Fruit fly (Drosophila melanogaster) whole organism, embryonic: Measurements from ENCODE around the gene cv-c.
A peak's percentile ranks its signal among the peaks of the same experiment; 100 is the strongest.

Experiments
- Awh ChIP-seq: fragments of 200-800 bp; sonication (Bioruptor generic); IDR thresholded peaks from 2 replicates; pipeline ENCODE4, ENCODE4 v1.3.6; 2022; ENCODE audit warnings: missing biosample characterization, missing genetic modification characterization
- B-H2 ChIP-seq: fragments of 200-800 bp; sonication (Bioruptor generic); optimal IDR thresholded peaks from 2 replicates; lab custom pipeline; 2018; ENCODE audit warnings: missing biosample characterization, mild to moderate bottlenecking, missing genetic modification characterization
- Bgb ChIP-seq: fragments of 200-800 bp; sonication (Bioruptor generic); IDR thresholded peaks from 2 replicates; pipeline ENCODE4 v1.3.6; 2022; ENCODE audit warnings: missing biosample characterization, missing genetic modification characterization; ENCODE audit not compliant: partially characterized antibody
- CG10565 ChIP-seq: fragments of 200-800 bp; sonication (Bioruptor generic); optimal IDR thresholded peaks from 3 replicates; lab custom pipeline; 2016; ENCODE audit warnings: missing biosample characterization, mild to moderate bottlenecking, missing genetic modification characterization
- CG11093 ChIP-seq: fragments of 200-800 bp; sonication (Bioruptor generic); IDR thresholded peaks from 3 replicates; pipeline ENCODE4 v1.3.6; 2022; ENCODE audit warnings: missing biosample characterization, missing genetic modification characterization
- CG11723 ChIP-seq: fragments of 200-800 bp; sonication (Bioruptor generic); optimal IDR thresholded peaks from 2 replicates; lab custom pipeline; 2017; ENCODE audit warnings: missing biosample characterization, mild to moderate bottlenecking, missing genetic modification characterization
- CG14050 ChIP-seq: fragments of 200-800 bp; sonication (Bioruptor generic); IDR thresholded peaks from 3 replicates; pipeline ENCODE4 v1.3.6; 2022; ENCODE audit warnings: missing biosample characterization, missing genetic modification characterization
- CG14710 ChIP-seq: fragments of 200-800 bp; sonication (Bioruptor generic); optimal IDR thresholded peaks from 3 replicates; lab custom pipeline; 2019; ENCODE audit warnings: missing biosample characterization, mild to moderate bottlenecking, missing genetic modification characterization, moderate library complexity
- CG15601 ChIP-seq: fragments of 200-800 bp; sonication (Bioruptor generic); optimal IDR thresholded peaks from 3 replicates; lab custom pipeline; 2019; ENCODE audit warnings: missing biosample characterization, mild to moderate bottlenecking, missing genetic modification characterization, moderate library complexity
- CG1647 ChIP-seq: fragments of 200-800 bp; sonication (Bioruptor generic); optimal IDR thresholded peaks from 3 replicates; lab custom pipeline; 2016; ENCODE audit warnings: missing biosample characterization, missing genetic modification characterization
- CG18599 ChIP-seq: fragments of 200-800 bp; sonication (Bioruptor generic); optimal IDR thresholded peaks from 3 replicates; lab custom pipeline; 2017; ENCODE audit warnings: missing biosample characterization, missing genetic modification characterization, mild to moderate bottlenecking, moderate library complexity, missing genetic modification reagents
- CG2120 ChIP-seq: fragments of 200-800 bp; sonication (Bioruptor generic); optimal IDR thresholded peaks from 3 replicates; lab custom pipeline; 2016; ENCODE audit warnings: missing biosample characterization, missing genetic modification characterization
- CG31365 ChIP-seq: fragments of 200-800 bp; sonication (Bioruptor generic); optimal IDR thresholded peaks from 2 replicates; lab custom pipeline; 2018; ENCODE audit warnings: missing biosample characterization, mild to moderate bottlenecking, missing genetic modification characterization
- CG32532 ChIP-seq: fragments of 200-800 bp; sonication (Bioruptor generic); IDR thresholded peaks from 2 replicates; pipeline ENCODE4 v1.3.6; 2022; ENCODE audit warnings: missing biosample characterization, missing genetic modification characterization
- CG33557 ChIP-seq: fragments of 200-800 bp; sonication (Bioruptor generic); optimal IDR thresholded peaks from 2 replicates; lab custom pipeline; 2019; ENCODE audit warnings: missing biosample characterization, mild to moderate bottlenecking, missing genetic modification characterization, moderate library complexity
- CG4328 ChIP-seq: fragments of 200-800 bp; sonication (Bioruptor generic); optimal IDR thresholded peaks from 3 replicates; lab custom pipeline; 2017; ENCODE audit warnings: missing biosample characterization, missing genetic modification reagents, missing genetic modification characterization
- CG5245 ChIP-seq: fragments of 200-800 bp; sonication (Bioruptor generic); optimal IDR thresholded peaks from 3 replicates; lab custom pipeline; 2016; ENCODE audit warnings: missing biosample characterization, missing genetic modification characterization
- CG8388 ChIP-seq: fragments of 200-800 bp; sonication (Bioruptor generic); optimal IDR thresholded peaks from 2 replicates; lab custom pipeline; 2019; ENCODE audit warnings: missing biosample characterization, mild to moderate bottlenecking, missing genetic modification characterization, moderate library complexity
- CG8765 ChIP-seq: fragments of 200-800 bp; sonication (Bioruptor generic); IDR thresholded peaks from 2 replicates; pipeline ENCODE4 v1.3.6; 2022; ENCODE audit warnings: missing biosample characterization, missing genetic modification characterization
- CG9609 ChIP-seq: fragments of 200-800 bp; sonication (Bioruptor generic); optimal IDR thresholded peaks from 3 replicates; lab custom pipeline; 2016; ENCODE audit warnings: missing biosample characterization, missing genetic modification characterization
- D19B ChIP-seq: fragments of 200-800 bp; sonication (Bioruptor generic); optimal IDR thresholded peaks from 2 replicates; lab custom pipeline; 2017; ENCODE audit warnings: missing biosample characterization, mild to moderate bottlenecking, missing genetic modification characterization
- Eip74EF ChIP-seq, 2 experiments: fragments of 200-800 bp in 1 of 2; fragments of >200 bp in 1 of 2; sonication (Bioruptor generic) in 1 of 2; optimal IDR thresholded peaks; 2 replicates each; lab custom pipeline; 2017 to 2019; ENCODE audit warnings: missing biosample characterization in 2 of 2, missing genetic modification characterization in 2 of 2, mild to moderate bottlenecking in 1 of 2, moderate library complexity in 1 of 2
- H2.0 ChIP-seq: fragments of 200-800 bp; sonication (Bioruptor generic); IDR thresholded peaks from 2 replicates; pipeline ENCODE4 v1.3.6; 2022; ENCODE audit warnings: missing biosample characterization, missing genetic modification characterization
- HLH3B ChIP-seq: fragments of 200-800 bp; sonication (Bioruptor generic); IDR thresholded peaks from 2 replicates; pipeline ENCODE4 v1.3.6; 2022; ENCODE audit warnings: missing biosample characterization, missing genetic modification characterization
- Mad ChIP-seq: fragments of 200-800 bp; sonication (Bioruptor generic); optimal IDR thresholded peaks from 2 replicates; lab custom pipeline; 2016; ENCODE audit warnings: missing biosample characterization, missing genetic modification characterization
- Med ChIP-seq: fragments of 200-800 bp; sonication (Bioruptor generic); peaks from one replicate; lab custom pipeline; 2016; ENCODE audit warnings: missing biosample characterization, missing genetic modification characterization, mild to moderate bottlenecking, inconsistent platforms, moderate library complexity
- Meics ChIP-seq: fragments of 200-800 bp; sonication (Bioruptor generic); optimal IDR thresholded peaks from 2 replicates; lab custom pipeline; 2017; ENCODE audit warnings: missing biosample characterization, mild to moderate bottlenecking, missing genetic modification characterization
- NFAT ChIP-seq: fragments of 200-800 bp; sonication (Bioruptor generic); IDR thresholded peaks from 2 replicates; pipeline ENCODE4 v1.3.6; 2022; ENCODE audit warnings: missing biosample characterization, missing genetic modification characterization
- PHDP ChIP-seq: fragments of 200-800 bp; sonication (Bioruptor generic); optimal IDR thresholded peaks from 3 replicates; lab custom pipeline; 2018; ENCODE audit warnings: missing biosample characterization, mild to moderate bottlenecking, missing genetic modification characterization, moderate library complexity
- Poxn ChIP-seq: fragments of 200-800 bp; sonication (Bioruptor generic); IDR thresholded peaks from 2 replicates; pipeline ENCODE4 v1.3.6; 2022; ENCODE audit warnings: missing biosample characterization, missing genetic modification characterization
- Ravus ChIP-seq: fragments of 200-800 bp; sonication (Bioruptor generic); IDR thresholded peaks from 2 replicates; pipeline ENCODE4 v1.3.6; 2022; ENCODE audit warnings: missing biosample characterization, missing genetic modification characterization
- Scr ChIP-seq: fragments of 200-800 bp; sonication (Bioruptor generic); IDR thresholded peaks from 2 replicates; pipeline ENCODE4 v1.3.6; 2022; ENCODE audit warnings: missing biosample characterization, missing genetic modification characterization; ENCODE audit not compliant: partially characterized antibody
- Side ChIP-seq: fragments of 200-800 bp; sonication (Bioruptor generic); optimal IDR thresholded peaks from 2 replicates; lab custom pipeline; 2016; ENCODE audit warnings: missing biosample characterization, missing genetic modification characterization
- Trl ChIP-seq, 3 experiments: fragments of >200 bp in 2 of 3; fragments of 200-800 bp in 1 of 3; sonication (Bioruptor generic) in 1 of 3; optimal IDR thresholded peaks; 2 replicates in 1 of 3; 3 replicates in 2 of 3; lab custom pipeline; 2016 to 2017; ENCODE audit warnings: missing biosample characterization in 1 of 3, missing genetic modification characterization in 1 of 3
- YL-1 ChIP-seq: fragments of 200-800 bp; sonication (Bioruptor generic); optimal IDR thresholded peaks from 3 replicates; lab custom pipeline; 2017; ENCODE audit warnings: missing biosample characterization, mild to moderate bottlenecking, missing genetic modification characterization
- az2 ChIP-seq: fragments of 200-800 bp; sonication (Bioruptor generic); optimal IDR thresholded peaks from 3 replicates; lab custom pipeline; 2016; ENCODE audit warnings: missing biosample characterization, missing genetic modification characterization
- cg ChIP-seq: fragments of 200-800 bp; sonication (Bioruptor generic); optimal IDR thresholded peaks from 3 replicates; lab custom pipeline; 2019; ENCODE audit warnings: missing biosample characterization, mild to moderate bottlenecking, missing genetic modification characterization, moderate library complexity
- crc ChIP-seq: fragments of 200-800 bp; sonication (Bioruptor generic); optimal IDR thresholded peaks from 2 replicates; lab custom pipeline; 2016; ENCODE audit warnings: missing biosample characterization, missing genetic modification characterization
- crol ChIP-seq: fragments of 200-800 bp; sonication (Bioruptor generic); IDR thresholded peaks from 2 replicates; pipeline ENCODE4 v1.3.6; 2022; ENCODE audit warnings: missing biosample characterization, missing genetic modification characterization
- dmrt99B ChIP-seq: fragments of 200-800 bp; sonication (Bioruptor generic); optimal IDR thresholded peaks from 2 replicates; lab custom pipeline; 2018; ENCODE audit warnings: missing biosample characterization, mild to moderate bottlenecking, missing genetic modification characterization, moderate library complexity
- dpn ChIP-seq, 2 experiments: fragments of 200-800 bp; sonication (Bioruptor generic); optimal IDR thresholded peaks; 3 replicates each; lab custom pipeline; 2016; ENCODE audit warnings: missing biosample characterization in 2 of 2, missing genetic modification characterization in 2 of 2
- fd96Cb ChIP-seq: fragments of 200-800 bp; sonication (Bioruptor generic); optimal IDR thresholded peaks from 2 replicates; lab custom pipeline; 2018; ENCODE audit warnings: missing biosample characterization, mild to moderate bottlenecking, missing genetic modification characterization, moderate library complexity
- grau ChIP-seq: fragments of 200-800 bp; optimal IDR thresholded peaks from 3 replicates; lab custom pipeline; 2019; ENCODE audit warnings: missing biosample characterization, mild to moderate bottlenecking, missing genetic modification characterization, moderate library complexity
- jing ChIP-seq: fragments of 200-800 bp; sonication (Bioruptor generic); optimal IDR thresholded peaks from 2 replicates; lab custom pipeline; 2018; ENCODE audit warnings: missing biosample characterization, mild to moderate bottlenecking, missing genetic modification characterization
- lab ChIP-seq: fragments of 200-800 bp; sonication (Bioruptor generic); optimal IDR thresholded peaks from 3 replicates; lab custom pipeline; 2017; ENCODE audit warnings: missing biosample characterization, missing genetic modification characterization, mild to moderate bottlenecking, moderate library complexity, missing genetic modification reagents
- mirr ChIP-seq: fragments of 200-800 bp; sonication (Bioruptor generic); optimal IDR thresholded peaks from 3 replicates; lab custom pipeline; 2018; ENCODE audit warnings: missing biosample characterization, mild to moderate bottlenecking, missing genetic modification characterization
- nmo ChIP-seq: fragments of 200-800 bp; sonication (Bioruptor generic); optimal IDR thresholded peaks from 2 replicates; lab custom pipeline; 2018; ENCODE audit warnings: missing biosample characterization, mild to moderate bottlenecking, missing genetic modification characterization, moderate library complexity
- prd ChIP-seq, 3 experiments: fragments of >200 bp in 2 of 3; fragments of 200-800 bp in 1 of 3; sonication (Bioruptor generic) in 1 of 3; optimal IDR thresholded peaks in 2 of 3; IDR thresholded peaks in 1 of 3; 2 replicates in 2 of 3; 3 replicates in 1 of 3; pipeline versions ENCODE4 v1.3.6 to Lab custom; 2017 to 2022; ENCODE audit warnings: missing biosample characterization in 1 of 3, missing genetic modification characterization in 1 of 3
- pros ChIP-seq: fragments of 200-800 bp; sonication (Bioruptor generic); optimal IDR thresholded peaks from 3 replicates; lab custom pipeline; 2019; ENCODE audit warnings: missing biosample characterization, mild to moderate bottlenecking, missing genetic modification characterization, moderate library complexity
- ttk ChIP-seq: fragments of 200-800 bp; sonication (Bioruptor generic); IDR thresholded peaks from 2 replicates; pipeline ENCODE4 v2.1.2; 2022; ENCODE audit warnings: missing biosample characterization, missing genetic modification characterization

cv-c gene

DNA sequence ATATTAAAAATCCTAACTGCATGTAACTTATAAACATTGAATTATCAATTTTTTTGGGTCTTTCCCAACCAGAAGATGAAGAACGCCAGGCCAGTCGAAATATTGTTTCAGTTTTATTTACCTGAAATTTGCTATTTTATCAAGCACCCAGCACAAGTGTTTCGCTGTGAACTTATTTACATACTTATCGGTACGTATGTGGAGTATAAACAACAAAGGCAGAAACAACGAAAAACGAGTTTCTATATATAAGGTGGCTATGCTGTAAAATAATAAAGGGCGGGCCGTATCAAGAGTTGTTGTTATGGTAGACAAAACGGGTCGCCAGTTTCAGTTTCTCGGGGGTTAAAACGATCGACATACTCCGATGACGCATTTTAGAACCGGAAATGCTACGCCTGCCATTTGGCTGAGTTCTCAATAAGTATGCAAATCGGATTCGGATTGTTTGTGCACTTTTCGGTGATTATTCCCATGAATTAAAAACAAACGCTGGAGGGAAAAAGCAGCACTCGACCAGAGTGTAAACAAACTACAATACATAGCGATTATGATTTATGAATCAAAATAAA is 1.8 kb downstream of the cv-c start (continued):
- TF ChIP-seq CG9609 (GFP tag; lab: Kevin White, UChicago), result no peak
- TF ChIP-seq crol (GFP tag; lab: Robert Waterston, UW), result no peak
- TF ChIP-seq pros, result no peak
- TF ChIP-seq mirr, result peak; percentile 65
- no peak for TF ChIP-seq Bgb (GFP tag; lab: Robert Waterston, UW)
- TF ChIP-seq ttk (GFP tag; lab: Robert Waterston, UW), result no peak
- peak; percentile 84 for TF ChIP-seq Med (GFP tag; lab: Kevin White, UChicago)
- no peak for TF ChIP-seq CG14050 (GFP tag; lab: Robert Waterston, UW)
- TF ChIP-seq crc (GFP tag; lab: Kevin White, UChicago), result no peak
- no peak for TF ChIP-seq CG32532
- no peak for TF ChIP-seq CG31365 (tag; lab: Kevin White, UChicago)
- TF ChIP-seq CG8765 (GFP tag; lab: Robert Waterston, UW), result no peak
- TF ChIP-seq HLH3B, result no peak
- no peak for TF ChIP-seq prd (optimal IDR thresholded peaks at IDR 0.05; lab: Kevin White, UChicago)
- TF ChIP-seq prd (GFP tag; IDR thresholded peaks at IDR 0.05; lab: Robert Waterston, UW), result no peak
- TF ChIP-seq Awh, result no peak
- TF ChIP-seq PHDP (tag; lab: Kevin White, UChicago), result peak; percentile 56
- TF ChIP-seq cg, result no peak
- peak; percentile 74 for TF ChIP-seq lab (GFP tag; lab: Kevin White, UChicago)
- no peak for TF ChIP-seq CG11723 (GFP tag; lab: Kevin White, UChicago)
- peak in 1 of 2 experiments; percentile 66 for TF ChIP-seq Eip74EF (GFP tag; optimal IDR thresholded peaks at IDR 0.05; lab: Kevin White, UChicago)
- TF ChIP-seq nmo (GFP tag; lab: Kevin White, UChicago), result no peak
- TF ChIP-seq grau (tag; lab: Kevin White, UChicago), result peak; percentile 1
- no peak for TF ChIP-seq CG4328
- no peak for TF ChIP-seq NFAT (GFP tag; lab: Robert Waterston, UW)
- TF ChIP-seq B-H2 (GFP tag; lab: Kevin White, UChicago), result peak; percentile 48
- TF ChIP-seq CG11093, result no peak
- no peak for TF ChIP-seq CG8388
- TF ChIP-seq Trl (optimal IDR thresholded peaks at IDR 0.05; lab: Kevin White, UChicago), result no peak
- TF ChIP-seq Trl (GFP tag; optimal IDR thresholded peaks at IDR 0.05; lab: Kevin White, UChicago), result no peak
- no peak for TF ChIP-seq CG15601 (tag; lab: Kevin White, UChicago)
- peak; percentile 13 for TF ChIP-seq D19B (GFP tag; lab: Kevin White, UChicago)
- no peak for TF ChIP-seq Ravus
- TF ChIP-seq CG10565, result no peak

DNA sequence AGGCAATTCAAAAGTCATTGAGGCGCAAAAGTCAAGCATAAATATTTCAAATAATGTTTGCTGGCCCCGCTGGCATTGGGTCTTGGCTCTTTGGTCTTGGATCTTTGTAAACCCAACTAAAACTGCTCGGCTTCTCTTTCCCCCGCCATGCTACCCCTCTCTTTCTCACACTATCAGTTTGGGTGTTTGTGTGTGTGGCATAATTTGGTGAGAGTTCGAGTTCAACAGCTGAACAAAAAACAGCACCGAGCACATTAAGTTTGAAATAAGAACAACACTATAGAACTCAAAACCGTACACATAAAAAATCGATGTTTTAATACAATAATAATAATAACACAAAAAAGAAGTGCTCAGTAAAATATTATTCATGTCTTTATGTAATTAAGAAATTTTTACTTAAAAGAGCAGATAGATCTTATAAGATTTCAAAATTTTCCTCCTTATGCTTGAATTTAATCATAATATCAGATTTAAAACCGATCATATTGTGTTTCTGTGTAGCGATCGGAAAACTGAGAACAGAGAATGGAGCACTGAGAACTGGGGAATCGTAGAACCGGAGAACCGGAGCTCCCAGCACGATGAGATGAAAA is 3.0 kb downstream of the cv-c start:
- peak; percentile 93 for TF ChIP-seq CG14710 (tag; lab: Kevin White, UChicago)
- TF ChIP-seq Side (GFP tag; lab: Kevin White, UChicago), result peak; percentile 37
- TF ChIP-seq CG33557 (GFP tag; lab: Kevin White, UChicago), result peak; percentile 81
- TF ChIP-seq Meics (GFP tag; lab: Kevin White, UChicago), result peak; percentile 80
- peak; percentile 52 for TF ChIP-seq CG5245
- TF ChIP-seq dmrt99B, result peak; percentile 84
- TF ChIP-seq dpn (GFP tag; optimal IDR thresholded peaks at IDR 0.05; lab: Kevin White, UChicago), result peak; percentile 6 to 70
- TF ChIP-seq CG2120, result peak; percentile 75
- no peak for TF ChIP-seq Poxn
- TF ChIP-seq jing (GFP tag; lab: Kevin White, UChicago), result no peak
- TF ChIP-seq Mad (GFP tag; lab: Kevin White, UChicago), result no peak
- TF ChIP-seq CG1647 (GFP tag; lab: Kevin White, UChicago), result no peak
- TF ChIP-seq H2.0 (GFP tag; lab: Robert Waterston, UW), result peak; percentile 51
- TF ChIP-seq YL-1 (GFP tag; lab: Kevin White, UChicago), result no peak
- TF ChIP-seq Bgb (GFP tag; lab: Robert Waterston, UW), result no peak
- TF ChIP-seq CG18599 (GFP tag; lab: Kevin White, UChicago), result peak; percentile 84
- peak; percentile 87 for TF ChIP-seq fd96Cb (tag; lab: Kevin White, UChicago)
- peak; percentile 78 for TF ChIP-seq az2 (GFP tag; lab: Kevin White, UChicago)
- TF ChIP-seq Scr (GFP tag; lab: Robert Waterston, UW), result no peak
